Worm (Caenorhabditis elegans) whole organism, late embryonic: ENCODE results near the gene F19C7.3.

Experiments
- C38D4.7 ChIP-seq: fragments of 200-800 bp; sonication (Bioruptor generic); optimal IDR thresholded peaks from 2 replicates; lab custom pipeline; 2018; ENCODE audit warnings: mild to moderate bottlenecking, missing genetic modification characterization, moderate library complexity, missing compliant biosample characterization
- K02D7.2 ChIP-seq: sonication (generic microtip); optimal IDR thresholded peaks from 2 replicates; lab custom pipeline; 2017; ENCODE audit warnings: mild to moderate bottlenecking, missing genetic modification characterization, missing compliant biosample characterization
- K09A11.1 ChIP-seq: sonication (generic microtip); optimal IDR thresholded peaks from 2 replicates; lab custom pipeline; 2017; ENCODE audit warnings: antibody characterized with exemption, mild to moderate bottlenecking, missing genetic modification characterization, missing compliant biosample characterization; ENCODE audit not compliant: insufficient read depth
- Y22D7AL.16 ChIP-seq: sonication (generic microtip); optimal IDR thresholded peaks from 2 replicates; lab custom pipeline; 2016; ENCODE audit warnings: missing genetic modification characterization, missing compliant biosample characterization
- ama-1 ChIP-seq: fragments of 150-350 bp; optimal IDR thresholded peaks from 2 replicates; lab custom pipeline; 2014
- ceh-22 ChIP-seq: sonication (generic microtip); optimal IDR thresholded peaks from 2 replicates; lab custom pipeline; 2017; ENCODE audit warnings: missing biosample characterization, missing genetic modification characterization
- ceh-30 ChIP-seq: fragments of 150-350 bp; optimal IDR thresholded peaks from 2 replicates; lab custom pipeline; 2014; ENCODE audit warnings: missing biosample characterization, missing genetic modification characterization
- ceh-31 ChIP-seq: sonication (generic microtip); optimal IDR thresholded peaks from 2 replicates; lab custom pipeline; 2016; ENCODE audit warnings: missing genetic modification characterization, missing compliant biosample characterization
- ceh-34 ChIP-seq: sonication (generic microtip); optimal IDR thresholded peaks from 2 replicates; lab custom pipeline; 2016; ENCODE audit warnings: mild to moderate bottlenecking, missing genetic modification characterization, missing compliant biosample characterization
- ceh-6 ChIP-seq: fragments of 200-800 bp; sonication (Bioruptor generic); optimal IDR thresholded peaks from 2 replicates; lab custom pipeline; 2018; ENCODE audit warnings: mild to moderate bottlenecking, missing genetic modification characterization, missing compliant biosample characterization
- ceh-9 ChIP-seq: sonication (generic microtip); optimal IDR thresholded peaks from 2 replicates; lab custom pipeline; 2016; ENCODE audit warnings: mild to moderate bottlenecking, missing genetic modification characterization, inconsistent platforms, missing compliant biosample characterization
- dmd-4 ChIP-seq: sonication (generic microtip); optimal IDR thresholded peaks from 2 replicates; lab custom pipeline; 2016; ENCODE audit warnings: borderline replicate concordance, missing genetic modification characterization, missing compliant biosample characterization
- elt-2 ChIP-seq: sonication (generic microtip); optimal IDR thresholded peaks from 2 replicates; lab custom pipeline; 2016; ENCODE audit warnings: missing genetic modification reagents, missing genetic modification characterization, missing compliant biosample characterization
- ets-4 ChIP-seq: sonication (generic microtip); optimal IDR thresholded peaks from 2 replicates; lab custom pipeline; 2016; ENCODE audit warnings: missing genetic modification characterization, missing compliant biosample characterization
- eyg-1 ChIP-seq: sonication (generic microtip); optimal IDR thresholded peaks from 2 replicates; lab custom pipeline; 2016; ENCODE audit warnings: missing genotype, missing genetic modification characterization, missing compliant biosample characterization
- fkh-6 ChIP-seq: sonication (generic microtip); optimal IDR thresholded peaks from 2 replicates; lab custom pipeline; 2016; ENCODE audit warnings: missing genetic modification characterization, missing compliant biosample characterization
- gmeb-2 ChIP-seq: sonication (generic microtip); optimal IDR thresholded peaks from 2 replicates; lab custom pipeline; 2016; ENCODE audit warnings: missing genetic modification characterization, inconsistent platforms, missing compliant biosample characterization
- hlh-13 ChIP-seq: fragments of 200-800 bp; sonication (Bioruptor generic); optimal IDR thresholded peaks from 2 replicates; lab custom pipeline; 2018; ENCODE audit warnings: mild to moderate bottlenecking, missing genetic modification characterization, missing compliant biosample characterization
- hlh-30 ChIP-seq: sonication (generic microtip); optimal IDR thresholded peaks from 2 replicates; lab custom pipeline; 2017; ENCODE audit warnings: antibody characterized with exemption, missing genetic modification characterization, missing compliant biosample characterization; ENCODE audit not compliant: insufficient read depth
- hlh-8 ChIP-seq: sonication (generic microtip); optimal IDR thresholded peaks from 2 replicates; lab custom pipeline; 2016; ENCODE audit warnings: missing genotype, missing genetic modification characterization, missing compliant biosample characterization
- lin-11 ChIP-seq: fragments of 200-800 bp; sonication (Bioruptor generic); optimal IDR thresholded peaks from 2 replicates; lab custom pipeline; 2018; ENCODE audit warnings: mild to moderate bottlenecking, missing genetic modification characterization, missing compliant biosample characterization
- madf-2 ChIP-seq: sonication (generic microtip); optimal IDR thresholded peaks from 2 replicates; lab custom pipeline; 2017; ENCODE audit warnings: missing genetic modification characterization, missing compliant biosample characterization
- mec-3 ChIP-seq: sonication (generic microtip); optimal IDR thresholded peaks from 2 replicates; lab custom pipeline; 2016; ENCODE audit warnings: borderline replicate concordance, missing genetic modification characterization, missing compliant biosample characterization
- nhr-11 ChIP-seq: fragments of 150-350 bp; optimal IDR thresholded peaks from 2 replicates; lab custom pipeline; 2014; ENCODE audit warnings: missing biosample characterization, missing genetic modification characterization
- odd-2 ChIP-seq: sonication (generic microtip); optimal IDR thresholded peaks from 2 replicates; lab custom pipeline; 2017; ENCODE audit warnings: antibody characterized with exemption, mild to moderate bottlenecking, missing genetic modification characterization, missing compliant biosample characterization
- pag-3 ChIP-seq: sonication (generic microtip); optimal IDR thresholded peaks from 2 replicates; lab custom pipeline; 2016; ENCODE audit warnings: missing compliant biosample characterization, missing genetic modification characterization, borderline replicate concordance
- pax-1 ChIP-seq: fragments of 150-350 bp; optimal IDR thresholded peaks from 2 replicates; lab custom pipeline; 2014; ENCODE audit warnings: missing biosample characterization, missing genetic modification characterization
- pha-2 ChIP-seq: sonication (generic microtip); optimal IDR thresholded peaks from 2 replicates; lab custom pipeline; 2017; ENCODE audit warnings: mild to moderate bottlenecking, missing genetic modification characterization, missing compliant biosample characterization
- pqm-1 ChIP-seq: sonication (generic microtip); optimal IDR thresholded peaks from 2 replicates; lab custom pipeline; 2016; ENCODE audit warnings: missing genetic modification characterization, missing compliant biosample characterization
- ref-2 ChIP-seq: sonication (generic microtip); optimal IDR thresholded peaks from 2 replicates; lab custom pipeline; 2016; ENCODE audit warnings: missing genetic modification characterization, missing compliant biosample characterization
- rnt-1 ChIP-seq: sonication (generic microtip); optimal IDR thresholded peaks from 2 replicates; lab custom pipeline; 2016; ENCODE audit warnings: missing genetic modification characterization, missing compliant biosample characterization
- sdc-2 ChIP-seq: sonication (generic microtip); optimal IDR thresholded peaks from 2 replicates; lab custom pipeline; 2016; ENCODE audit warnings: missing genotype, missing genetic modification characterization, missing compliant biosample characterization
- sox-2 ChIP-seq: fragments of 200-800 bp; sonication (Bioruptor generic); IDR thresholded peaks from 2 replicates; pipeline ENCODE4 v1.3.6; 2022; ENCODE audit warnings: missing genetic modification reagents, missing genetic modification characterization, missing compliant biosample characterization
- tbx-2 ChIP-seq: sonication (generic microtip); optimal IDR thresholded peaks from 2 replicates; lab custom pipeline; 2016; ENCODE audit warnings: missing genetic modification characterization, missing compliant biosample characterization
- tbx-7 ChIP-seq: sonication (generic microtip); optimal IDR thresholded peaks from 2 replicates; lab custom pipeline; 2016; ENCODE audit warnings: missing genotype, missing genetic modification characterization, missing compliant biosample characterization
- ttx-3 ChIP-seq: sonication (generic microtip); optimal IDR thresholded peaks from 2 replicates; lab custom pipeline; 2016; ENCODE audit warnings: missing genetic modification reagents, missing genetic modification characterization, missing compliant biosample characterization
- ztf-16 ChIP-seq: sonication (generic microtip); optimal IDR thresholded peaks from 2 replicates; lab custom pipeline; 2017; ENCODE audit warnings: missing genetic modification characterization, missing compliant biosample characterization

F19C7.3 gene

DNA sequence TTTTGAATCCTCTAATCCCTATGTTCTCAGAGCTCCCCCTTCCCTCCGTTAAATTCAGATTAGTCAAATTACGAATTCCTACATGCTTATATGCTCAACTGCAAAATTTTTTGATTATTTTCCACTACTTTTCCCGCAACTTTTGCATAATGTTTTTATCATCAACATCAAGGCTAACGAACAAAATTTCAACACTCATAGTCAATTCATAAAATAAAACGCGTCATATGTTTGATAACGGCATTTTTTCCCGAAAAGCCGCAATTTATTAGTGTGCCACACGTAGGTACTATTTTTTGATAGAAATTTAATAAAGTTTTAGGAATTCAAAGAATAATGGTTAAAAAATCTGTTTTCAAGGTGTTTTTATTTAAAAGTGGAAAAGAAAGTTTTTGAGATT is 37.8 kb upstream of the F19C7.3 start:
- TF ChIP-seq pag-3 (tag; lab: Kevin White, UChicago), result no peak
- no peak for TF ChIP-seq ztf-16 (tag; lab: Kevin White, UChicago)
- no peak for TF ChIP-seq ceh-30
- TF ChIP-seq tbx-2, result no peak
- TF ChIP-seq mec-3, result no peak
- TF ChIP-seq sox-2 (GFP tag; lab: Robert Waterston, UW), result no peak
- TF ChIP-seq sdc-2 (tag; lab: Kevin White, UChicago), result no peak
- TF ChIP-seq madf-2 (tag; lab: Kevin White, UChicago), result no peak
- no peak for TF ChIP-seq lin-11 (tag; lab: Kevin White, UChicago)
- TF ChIP-seq hlh-30 (tag; lab: Kevin White, UChicago), result no peak
- TF ChIP-seq ets-4 (tag; lab: Kevin White, UChicago), result no peak
- TF ChIP-seq gmeb-2 (tag; lab: Kevin White, UChicago), result no peak
- no peak for TF ChIP-seq eyg-1 (tag; lab: Kevin White, UChicago)

DNA sequence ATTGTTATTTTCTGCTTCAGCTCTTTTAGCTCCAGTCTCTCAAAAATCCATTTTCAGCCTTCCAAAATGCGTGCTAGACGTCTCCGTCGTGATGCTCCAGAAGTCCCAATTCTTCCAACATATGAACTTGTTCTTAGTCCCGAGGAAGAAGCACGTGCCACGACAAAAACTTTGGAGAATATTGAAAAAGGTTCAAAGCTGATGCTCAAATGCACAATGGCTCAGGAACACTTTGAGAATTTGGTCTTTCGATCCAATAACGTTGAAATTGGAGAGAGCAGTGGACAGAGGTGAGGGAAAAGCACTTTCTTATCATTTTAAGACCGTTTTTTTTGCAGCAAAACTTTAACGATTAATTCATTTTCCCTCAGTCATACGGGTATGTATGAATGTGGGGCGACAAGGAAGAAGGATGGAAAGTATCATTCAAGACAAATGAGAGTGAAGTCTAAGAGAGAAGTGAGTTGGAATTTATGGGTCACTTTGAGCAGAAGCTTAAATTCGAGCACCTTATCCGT is 34.3 kb upstream of the F19C7.3 start, which contains the start of gene igeg-1:
Gene igeg-1 (plus strand): TSS at position 51 of the 518 bp plus-strand sequence.
- TF ChIP-seq pax-1 (no peak), rnt-1 (tag; lab: Kevin White, UChicago) (no peak), ama-1 (lab: Kevin White, UChicago) (no peak), nhr-11 (tag; lab: Kevin White, UChicago) (no peak), ceh-6 (GFP tag; lab: Kevin White, UChicago) (no peak), ref-2 (tag; lab: Kevin White, UChicago) (no peak), elt-2 (tag; lab: Kevin White, UChicago) (no peak), dmd-4 (no peak)

DNA sequence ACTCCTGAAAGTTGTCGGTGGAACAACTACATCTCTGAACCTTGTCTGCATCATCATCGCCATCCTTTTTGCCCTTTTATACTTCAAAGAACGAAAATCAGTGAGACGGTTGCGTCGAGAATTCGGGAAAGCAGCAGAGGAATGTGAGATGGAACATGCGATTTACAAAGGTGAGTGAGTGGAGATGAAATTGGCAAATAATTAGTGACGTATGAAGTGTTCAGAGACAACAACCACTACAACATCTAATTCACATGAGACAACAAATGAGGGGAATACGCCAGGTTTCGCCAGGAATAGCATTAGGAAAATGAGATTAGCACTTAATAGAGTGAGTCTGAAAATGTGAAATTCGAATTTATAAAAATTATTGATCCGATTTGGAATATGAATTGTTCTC is 32.4 kb upstream of the F19C7.3 start:
- no peak for TF ChIP-seq Y22D7AL.16 (tag; lab: Kevin White, UChicago)
- TF ChIP-seq, all 69 proteins: peak for 0

ce11 chrIV:4565882-4566281 is 31.0 kb upstream of the F19C7.3 start:
- TF ChIP-seq pax-1 (no peak), ceh-6 (GFP tag; lab: Kevin White, UChicago) (no peak), ttx-3 (tag; lab: Kevin White, UChicago) (no peak), ceh-9 (tag; lab: Kevin White, UChicago) (no peak), ceh-31 (tag; lab: Kevin White, UChicago) (no peak), C38D4.7 (GFP tag; lab: Kevin White, UChicago) (no peak), hlh-13 (GFP tag; lab: Kevin White, UChicago) (no peak), pqm-1 (tag; lab: Kevin White, UChicago) (no peak), K02D7.2 (tag; lab: Kevin White, UChicago) (no peak), tbx-7 (tag; lab: Kevin White, UChicago) (no peak), odd-2 (tag; lab: Kevin White, UChicago) (no peak), ztf-16 (tag; lab: Kevin White, UChicago) (no peak), K09A11.1 (tag; lab: Kevin White, UChicago) (no peak), fkh-6 (tag; lab: Kevin White, UChicago) (no peak), hlh-8 (tag; lab: Kevin White, UChicago) (no peak), ceh-34 (tag; lab: Kevin White, UChicago) (no peak), ceh-22 (tag; lab: Kevin White, UChicago) (no peak), ref-2 (tag; lab: Kevin White, UChicago) (no peak), pha-2 (tag; lab: Kevin White, UChicago) (no peak), eyg-1 (tag; lab: Kevin White, UChicago) (no peak)
